Worm (Caenorhabditis elegans): ENCODE results near the gene ZK418.10.
"Not testable (repeated sequence)": the region's sequence is repeated elsewhere in the genome, so short reads cannot be mapped to it uniquely, and the experiment has no call there.

DNA sequence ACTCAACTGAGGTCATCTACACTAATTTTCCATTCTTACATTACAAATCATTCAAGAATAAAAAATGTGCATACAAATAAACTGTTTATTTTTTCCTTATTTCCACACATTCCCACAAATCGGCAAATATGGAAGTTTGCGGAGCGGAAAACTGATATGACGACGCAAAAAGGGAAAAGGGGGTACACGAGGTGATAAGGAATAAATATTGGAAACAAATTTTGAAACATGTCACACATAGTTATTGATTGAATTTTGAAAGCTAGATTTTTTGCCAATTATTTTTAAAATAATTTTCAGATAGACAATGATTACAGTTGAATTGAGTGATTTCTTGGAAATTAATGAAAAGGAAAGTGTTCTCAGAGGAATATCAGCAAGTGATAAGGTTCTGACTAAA lies 38.1 kb upstream of the ZK418.10 start, which contains the start of gene viro-2:
- not testable (repeated sequence) for TF ChIP-seq rnt-1 (tag; optimal IDR thresholded peaks at IDR 0.05); nhr-11 (tag; optimal IDR thresholded peaks at IDR 0.05); unc-62 (GFP tag; optimal IDR thresholded peaks at IDR 0.05); ztf-4 (tag; optimal IDR thresholded peaks at IDR 0.05); ama-1 (optimal IDR thresholded peaks at IDR 0.05); nhr-84 (tag; optimal IDR thresholded peaks at IDR 0.05)
